Worm (Caenorhabditis elegans): ENCODE results near the gene irg-8.

DNA sequence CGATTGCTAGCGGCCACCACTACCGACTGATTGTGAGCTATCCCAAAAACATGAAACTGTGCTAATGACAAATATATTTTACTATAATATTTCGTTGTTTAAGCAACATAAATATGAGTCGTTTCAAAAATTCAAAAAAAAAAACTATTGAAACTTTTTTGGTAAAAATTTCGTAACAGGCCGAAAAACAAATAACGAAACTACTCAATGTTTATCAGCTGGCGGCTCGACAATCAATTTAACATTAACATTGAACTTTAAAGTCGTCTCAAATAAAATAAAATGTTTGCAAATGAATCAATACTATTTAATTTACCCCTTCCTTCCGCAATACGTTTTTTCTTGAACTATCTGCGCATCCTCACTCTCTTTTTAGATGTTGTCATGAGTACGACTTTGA is 40.3 kb upstream of the irg-8 start:
- TF ChIP-seq skn-1 (tag; optimal IDR thresholded peaks at IDR 0.05) = no peak
- TF ChIP-seq unc-62 (GFP tag; optimal IDR thresholded peaks at IDR 0.05) = no peak
- TF ChIP-seq daf-12 (tag; optimal IDR thresholded peaks at IDR 0.05) = no peak
- no peak for TF ChIP-seq sea-2 (GFP tag; optimal IDR thresholded peaks at IDR 0.05)
- no peak for TF ChIP-seq ama-1 (optimal IDR thresholded peaks at IDR 0.05)
- no peak for TF ChIP-seq nfya-1 (tag; optimal IDR thresholded peaks at IDR 0.05; ENCODE audit: insufficient read depth)
- no peak for TF ChIP-seq ceh-82 (tag; optimal IDR thresholded peaks at IDR 0.05)
- TF ChIP-seq nhr-28 (tag; optimal IDR thresholded peaks at IDR 0.05) = no peak
- no peak for TF ChIP-seq nhr-237 (tag; optimal IDR thresholded peaks at IDR 0.05)
- TF ChIP-seq fkh-10 (GFP tag; optimal IDR thresholded peaks at IDR 0.05) = no peak
- TF ChIP-seq fos-1 (tag; optimal IDR thresholded peaks at IDR 0.05) = no peak
- TF ChIP-seq tbx-2 (tag; optimal IDR thresholded peaks at IDR 0.05) = no peak
- TF ChIP-seq nhr-12 (tag; optimal IDR thresholded peaks at IDR 0.05) = no peak
